Fruit fly (Drosophila melanogaster): ENCODE data around the gene CG33777.

The CG33777 gene

dm6 chr3L:4521809-4522208 lies 33.2 kb downstream of the CG33777 start (continued):
- TF ChIP-seq CG17328 (GFP tag; IDR thresholded peaks at IDR 0.05) (0 out of 2 replicates have a peak, but pooled peaks have one; percentile 16), CG8388 (GFP tag; optimal IDR thresholded peaks at IDR 0.05) (no peak), dpn (GFP tag; optimal IDR thresholded peaks at IDR 0.05) (peak in 1 of 2 experiments; percentile 64), dysf (GFP tag; IDR thresholded peaks at IDR 0.05) (peak; percentile 63; the same call in 1 of the 3 replicates), nerfin-2 (GFP tag; IDR thresholded peaks at IDR 0.05; ENCODE audit: partially characterized antibody) (no peak), zfh2 (GFP tag; optimal IDR thresholded peaks at IDR 0.05) (no peak), grau (tag; optimal IDR thresholded peaks at IDR 0.05) (peak; percentile 19), lola (GFP tag; optimal IDR thresholded peaks at IDR 0.05) (no peak), Mad (GFP tag; optimal IDR thresholded peaks at IDR 0.05) (no peak), lab (GFP tag; optimal IDR thresholded peaks at IDR 0.05) (peak; percentile 83), ems (GFP tag; optimal IDR thresholded peaks at IDR 0.05) (no peak), fru (optimal IDR thresholded peaks at IDR 0.05) (no peak), sim (GFP tag; IDR thresholded peaks at IDR 0.05) (no peak), CG32772 (GFP tag; IDR thresholded peaks at IDR 0.05) (no peak), BtbVII (GFP tag; optimal IDR thresholded peaks at IDR 0.05) (peak; percentile 65), dmrt11E (tag; optimal IDR thresholded peaks at IDR 0.05) (no peak), CG10979 (tag; optimal IDR thresholded peaks at IDR 0.05) (no peak), ato (GFP tag; IDR thresholded peaks at IDR 0.05; ENCODE audit: partially characterized antibody) (no peak), tap (tag; optimal IDR thresholded peaks at IDR 0.05) (no peak), Dbx (GFP tag; IDR thresholded peaks at IDR 0.05) (peak; percentile 67), odd (GFP tag; optimal IDR thresholded peaks at IDR 0.05) (peak; percentile 47), CG33213 (GFP tag; optimal IDR thresholded peaks at IDR 0.05) (peak; percentile 31), MTF-1 (GFP tag; optimal IDR thresholded peaks at IDR 0.05; ENCODE audit: borderline replicate concordance) (peak; percentile 55), corto (GFP tag; optimal IDR thresholded peaks at IDR 0.05) (no peak), CG17359 (tag; optimal IDR thresholded peaks at IDR 0.05) (peak; percentile 28), hth (optimal IDR thresholded peaks at IDR 0.05) (no peak), CG3065 (GFP tag; optimal IDR thresholded peaks at IDR 0.05) (no peak), ase (GFP tag; IDR thresholded peaks at IDR 0.05) (no peak), CG10147 (GFP tag; optimal IDR thresholded peaks at IDR 0.05) (peak; percentile 13), CG1529 (GFP tag; optimal IDR thresholded peaks at IDR 0.05) (no peak), Aef1 (GFP tag; IDR thresholded peaks at IDR 0.05) (no peak), sd (tag; optimal IDR thresholded peaks at IDR 0.05) (peak; percentile 66), CG2116 (GFP tag; optimal IDR thresholded peaks at IDR 0.05) (no peak), crol (GFP tag; IDR thresholded peaks at IDR 0.05) (no peak), CG11696 (GFP tag; IDR thresholded peaks at IDR 0.05) (peak; percentile 54), CG7928 (GFP tag; optimal IDR thresholded peaks at IDR 0.05) (no peak), pros (GFP tag; optimal IDR thresholded peaks at IDR 0.05) (no peak), Bteb2 (GFP tag; optimal IDR thresholded peaks at IDR 0.05) (peak; percentile 27), ara (GFP tag; IDR thresholded peaks at IDR 0.05) (no peak), E2f1 (GFP tag; IDR thresholded peaks at IDR 0.05) (peak; percentile 41; the same call in 1 of the 2 replicates), CG5953 (GFP tag; IDR thresholded peaks at IDR 0.05) (no peak), sens-2 (GFP tag; IDR thresholded peaks at IDR 0.05) (no peak), CG15696 (tag; optimal IDR thresholded peaks at IDR 0.05) (no peak), fd102C (GFP tag; optimal IDR thresholded peaks at IDR 0.05) (no peak), HmgD (GFP tag; optimal IDR thresholded peaks at IDR 0.05) (no peak), Xrp1 (GFP tag; IDR thresholded peaks at IDR 0.05) (peak; percentile 55), chinmo (GFP tag; IDR thresholded peaks at IDR 0.05; ENCODE audit: partially characterized antibody) (peak; percentile 39; the same call in 1 of the 4 replicates), CG13296 (GFP tag; optimal IDR thresholded peaks at IDR 0.05) (peak; percentile 38), CG31388 (GFP tag; optimal IDR thresholded peaks at IDR 0.05) (no peak), CG15269 (tag; optimal IDR thresholded peaks at IDR 0.05) (peak; percentile 27), Nf-YA (GFP tag; IDR thresholded peaks at IDR 0.05) (no peak)

Data from whole organism, embryonic.